Fruit fly (Drosophila melanogaster): ENCODE data around the gene CG12535.

Gene CG12535

DNA sequence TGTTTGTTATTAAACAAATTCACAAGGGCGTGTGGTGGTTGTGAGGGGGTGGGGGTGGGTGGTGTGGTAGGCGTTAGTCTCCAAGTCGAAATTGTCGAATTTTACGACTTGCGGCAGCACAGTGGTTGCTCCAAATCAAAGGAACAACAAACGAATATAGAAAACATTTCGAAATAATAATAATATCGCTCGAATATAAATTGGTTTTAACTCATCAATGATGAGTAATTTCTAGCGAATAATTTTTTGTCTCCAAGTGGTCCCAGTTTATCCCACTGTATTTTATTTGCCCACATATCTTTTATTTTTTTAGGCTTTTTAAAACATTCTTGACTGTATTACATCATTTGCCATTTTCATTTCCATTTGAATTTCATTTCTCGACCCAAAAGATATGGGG lies 67.8 kb downstream of the CG12535 start (continued):
- no peak for TF ChIP-seq inv (GFP tag; IDR thresholded peaks at IDR 0.05; ENCODE audit: partially characterized antibody)
- TF ChIP-seq CG1024 (GFP tag; IDR thresholded peaks at IDR 0.05) = no peak
- peak; percentile 89 for TF ChIP-seq Med (GFP tag)
- TF ChIP-seq CG1529 (GFP tag; optimal IDR thresholded peaks at IDR 0.05) = no peak
- peak; percentile 10 for TF ChIP-seq her (GFP tag; optimal IDR thresholded peaks at IDR 0.05)
- no peak for TF ChIP-seq pum (GFP tag; optimal IDR thresholded peaks at IDR 0.05)
- no peak for TF ChIP-seq sna (GFP tag; IDR thresholded peaks at IDR 0.05; ENCODE audit: partially characterized antibody)
- TF ChIP-seq Bdp1 (GFP tag; optimal IDR thresholded peaks at IDR 0.05) = no peak
- no peak for TF ChIP-seq slp2 (GFP tag; optimal IDR thresholded peaks at IDR 0.05)
- TF ChIP-seq CG10321 (GFP tag; IDR thresholded peaks at IDR 0.05) = 0 out of 2 replicates have a peak, but pooled peaks have one; percentile 35
- TF ChIP-seq caup (GFP tag; optimal IDR thresholded peaks at IDR 0.05; ENCODE audit: severe bottlenecking) = peak; percentile 50
- no peak for TF ChIP-seq Sry-β (GFP tag; optimal IDR thresholded peaks at IDR 0.05)
- peak; percentile 44 for TF ChIP-seq grau (tag; optimal IDR thresholded peaks at IDR 0.05)
- no peak for TF ChIP-seq CG10462 (GFP tag; optimal IDR thresholded peaks at IDR 0.05)
- TF ChIP-seq tgo (GFP tag; IDR thresholded peaks at IDR 0.05) = peak; percentile 62; the same call in 2 of the 3 replicates
- TF ChIP-seq NC2β (GFP tag; optimal IDR thresholded peaks at IDR 0.05) = no peak
- no peak for TF ChIP-seq CG15073 (GFP tag; optimal IDR thresholded peaks at IDR 0.05)
- no peak for TF ChIP-seq CG13775 (GFP tag; optimal IDR thresholded peaks at IDR 0.05)
- no peak for TF ChIP-seq Hr39 (optimal IDR thresholded peaks at IDR 0.05)
- TF ChIP-seq HHEX (GFP tag; optimal IDR thresholded peaks at IDR 0.05) = no peak
- TF ChIP-seq lbe (GFP tag; optimal IDR thresholded peaks at IDR 0.05) = peak; percentile 46
- no peak for TF ChIP-seq Doc2 (GFP tag; IDR thresholded peaks at IDR 0.05)
- TF ChIP-seq CG8281 (tag; optimal IDR thresholded peaks at IDR 0.05) = no peak
- no peak for TF ChIP-seq hbn (GFP tag; IDR thresholded peaks at IDR 0.05; ENCODE audit: partially characterized antibody)
- no peak for TF ChIP-seq lola (GFP tag; optimal IDR thresholded peaks at IDR 0.05)
- no peak for TF ChIP-seq bigmax (GFP tag; optimal IDR thresholded peaks at IDR 0.05)
- no peak for TF ChIP-seq CG2202 (tag; optimal IDR thresholded peaks at IDR 0.05)
- TF ChIP-seq CG4730 (GFP tag; IDR thresholded peaks at IDR 0.05) = no peak
- TF ChIP-seq Mrtf (GFP tag; IDR thresholded peaks at IDR 0.05) = 0 out of 3 replicates have a peak, but pooled peaks have one; percentile 20
- no peak for TF ChIP-seq Doc3 (GFP tag; IDR thresholded peaks at IDR 0.05; ENCODE audit: partially characterized antibody)
- no peak for TF ChIP-seq CG7928 (GFP tag; optimal IDR thresholded peaks at IDR 0.05)
- no peak for TF ChIP-seq oc (tag; optimal IDR thresholded peaks at IDR 0.05)
- TF ChIP-seq CG8388 (GFP tag; optimal IDR thresholded peaks at IDR 0.05) = peak; percentile 7
- TF ChIP-seq tna (GFP tag; IDR thresholded peaks at IDR 0.05; ENCODE audit: partially characterized antibody) = no peak
- TF ChIP-seq hkb (optimal IDR thresholded peaks at IDR 0.05) = no peak
- TF ChIP-seq hkb (GFP tag; IDR thresholded peaks at IDR 0.05) = peak; percentile 65
- TF ChIP-seq CTCF (GFP tag; optimal IDR thresholded peaks at IDR 0.05) = no peak
- TF ChIP-seq Adf1 (GFP tag; IDR thresholded peaks at IDR 0.05) = no peak
- no peak for TF ChIP-seq CG8290 (GFP tag; optimal IDR thresholded peaks at IDR 0.05)
- TF ChIP-seq CG8290 (tag; optimal IDR thresholded peaks at IDR 0.05) = peak in 1 of 2 experiments; percentile 70
- no peak for TF ChIP-seq CG6254 (GFP tag; optimal IDR thresholded peaks at IDR 0.05)
- TF ChIP-seq peb (GFP tag; IDR thresholded peaks at IDR 0.05) = no peak
- no peak for TF ChIP-seq mirr (GFP tag; optimal IDR thresholded peaks at IDR 0.05)
- TF ChIP-seq CG12071 (GFP tag; optimal IDR thresholded peaks at IDR 0.05) = peak; percentile 22
- no peak for TF ChIP-seq GATAe (GFP tag; conservative IDR thresholded peaks at IDR 0.05)
- no peak for TF ChIP-seq Bgb (GFP tag; IDR thresholded peaks at IDR 0.05; ENCODE audit: partially characterized antibody)
- peak; percentile 24 for TF ChIP-seq nau (GFP tag; optimal IDR thresholded peaks at IDR 0.05)
- TF ChIP-seq Meics (GFP tag; optimal IDR thresholded peaks at IDR 0.05) = peak; percentile 47
- peak in 1 of 2 experiments; percentile 1 for TF ChIP-seq dpn (GFP tag; optimal IDR thresholded peaks at IDR 0.05)
- TF ChIP-seq CG17568 (GFP tag; optimal IDR thresholded peaks at IDR 0.05) = no peak
- no peak for TF ChIP-seq Mad (GFP tag; optimal IDR thresholded peaks at IDR 0.05)
- peak; percentile 30 for TF ChIP-seq az2 (GFP tag; optimal IDR thresholded peaks at IDR 0.05)
